Worm (Caenorhabditis elegans): ENCODE results near the gene srw-83.

srw-83 gene

DNA sequence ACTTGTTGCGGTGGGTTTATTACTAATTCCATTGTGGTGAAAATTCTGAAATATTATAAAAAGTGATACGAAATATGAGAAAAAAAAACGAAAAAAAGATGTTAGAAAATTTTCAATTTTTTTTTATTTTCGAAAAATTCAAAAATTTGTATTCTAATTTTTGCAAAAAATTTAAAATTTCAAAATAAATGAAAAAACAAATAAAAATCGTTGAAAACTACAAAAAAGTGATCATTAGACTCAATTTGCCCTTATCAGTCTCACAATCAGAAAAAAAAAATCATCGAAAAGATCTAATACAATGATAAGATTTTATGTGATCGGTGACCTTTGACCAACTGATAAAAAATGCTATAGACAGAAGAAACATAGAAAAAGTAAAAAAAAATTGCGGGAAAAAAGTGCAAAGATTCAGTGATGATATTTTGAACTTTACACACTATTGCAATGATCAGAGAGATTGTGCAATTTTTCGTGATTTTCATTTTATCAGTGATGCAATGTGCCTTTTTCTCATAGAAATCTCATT, 34.9 kb downstream of the srw-83 start, which contains the start of gene ZK228.3:
Gene ZK228.3, minus strand, starts transcription at position 51 of the 529 bp plus-strand sequence.
- TF ChIP-seq elt-2 (tag; optimal IDR thresholded peaks at IDR 0.05) (peak; percentile 92), ceh-34 (tag; optimal IDR thresholded peaks at IDR 0.05) (no peak)

DNA sequence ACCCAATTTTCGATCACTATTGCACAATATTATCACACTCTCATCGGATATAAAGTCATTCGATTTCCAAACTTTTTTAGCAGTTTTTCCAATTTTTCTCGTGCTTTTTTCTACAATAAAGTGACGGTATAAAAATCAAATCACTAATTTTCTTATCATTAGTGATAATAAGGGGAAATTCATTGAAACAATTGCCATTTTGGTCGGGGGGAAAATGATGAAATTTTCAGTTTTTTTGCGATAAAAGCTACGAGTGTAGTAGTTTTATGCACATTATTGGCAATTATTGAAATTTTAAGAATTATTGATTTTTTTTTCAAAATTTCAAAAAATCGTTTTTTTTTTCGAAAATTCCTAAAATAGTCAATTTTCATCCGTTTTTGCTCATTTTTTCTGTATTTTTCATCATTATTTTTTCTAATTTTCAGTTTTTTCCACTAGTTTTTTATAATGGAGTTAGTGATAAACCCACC, 36.0 kb downstream of the srw-83 start, which contains the start of gene ZK228.4:
Gene ZK228.4, plus strand, starts transcription at position 423 of the 473 bp plus-strand sequence.
- TF ChIP-seq ref-2 (tag; optimal IDR thresholded peaks at IDR 0.05) (no peak), elt-2 (tag; optimal IDR thresholded peaks at IDR 0.05) (peak; percentile 2)

DNA sequence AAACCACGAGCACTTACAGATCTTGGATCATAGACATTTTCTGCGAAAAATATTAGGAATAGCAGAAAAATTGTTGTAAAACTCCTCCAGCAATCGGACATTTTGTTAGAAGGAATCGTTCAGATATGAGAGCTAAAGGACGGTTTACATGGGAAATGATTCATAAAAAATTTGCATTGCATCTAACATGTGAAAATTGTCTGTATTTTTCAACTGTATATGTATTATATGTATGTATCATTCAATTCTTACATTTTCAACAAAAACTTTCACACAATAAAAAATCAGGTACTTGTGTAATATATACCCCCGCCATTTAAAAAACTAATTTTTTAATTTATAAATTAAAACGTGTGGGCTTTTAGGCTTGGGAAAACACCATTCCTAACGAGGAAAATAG, 41.7 kb downstream of the srw-83 start, which contains the start of gene ZK228.13:
Gene ZK228.13, minus strand, starts transcription at position 101 of the 400 bp plus-strand sequence.
- TF ChIP-seq ceh-14 (tag; optimal IDR thresholded peaks at IDR 0.05) (no peak), nhr-232 (tag; optimal IDR thresholded peaks at IDR 0.05) (no peak), ceh-48 (tag; optimal IDR thresholded peaks at IDR 0.05) (no peak), syd-9 (tag; optimal IDR thresholded peaks at IDR 0.05) (no peak), dmd-4 (tag; optimal IDR thresholded peaks at IDR 0.05; ENCODE audit: borderline replicate concordance) (no peak), ceh-45 (GFP tag; IDR thresholded peaks at IDR 0.05) (no peak), elt-4 (tag; optimal IDR thresholded peaks at IDR 0.05) (no peak), hlh-6 (tag; optimal IDR thresholded peaks at IDR 0.05) (no peak), fkh-10 (GFP tag; optimal IDR thresholded peaks at IDR 0.05) (no peak), ztf-16 (tag; optimal IDR thresholded peaks at IDR 0.05) (no peak), ceh-6 (GFP tag; optimal IDR thresholded peaks at IDR 0.05) (no peak), ceh-2 (tag; optimal IDR thresholded peaks at IDR 0.05) (no peak), tbx-2 (tag; optimal IDR thresholded peaks at IDR 0.05) (no peak), C38D4.7 (GFP tag; optimal IDR thresholded peaks at IDR 0.05) (no peak), ttx-3 (tag; optimal IDR thresholded peaks at IDR 0.05) (no peak)

ce11 chrV:18473415-18473814, 47.0 kb downstream of the srw-83 start, which contains the start of gene srh-182:
Gene srh-182 (minus strand): TSS chrV:18473515.
- no peak for TF ChIP-seq hlh-8 (tag; optimal IDR thresholded peaks at IDR 0.05)
- no peak for TF ChIP-seq sox-4 (tag; optimal IDR thresholded peaks at IDR 0.05)
- no peak for TF ChIP-seq unc-55 (GFP tag; optimal IDR thresholded peaks at IDR 0.05)
- TF ChIP-seq pat-9 (tag; optimal IDR thresholded peaks at IDR 0.05): no peak
- TF ChIP-seq ceh-18 (tag; optimal IDR thresholded peaks at IDR 0.05): no peak
- no peak for TF ChIP-seq syd-9 (tag; optimal IDR thresholded peaks at IDR 0.05)
- no peak for TF ChIP-seq ceh-9 (tag; optimal IDR thresholded peaks at IDR 0.05)
- TF ChIP-seq pqm-1 (tag; optimal IDR thresholded peaks at IDR 0.05): no peak
- no peak for TF ChIP-seq npax-4 (tag; optimal IDR thresholded peaks at IDR 0.05)
- no peak for TF ChIP-seq nfya-1 (tag; optimal IDR thresholded peaks at IDR 0.05)

- TF ChIP-seq dmd-4 (tag; optimal IDR thresholded peaks at IDR 0.05; ENCODE audit: borderline replicate concordance) (no peak), che-1 (tag; optimal IDR thresholded peaks at IDR 0.05) (no peak), F13H6.1 (tag; optimal IDR thresholded peaks at IDR 0.05) (no peak), ceh-18 (tag; optimal IDR thresholded peaks at IDR 0.05) (no peak), tbx-7 (tag; optimal IDR thresholded peaks at IDR 0.05) (no peak), ceh-14 (tag; optimal IDR thresholded peaks at IDR 0.05) (no peak), ref-2 (tag; optimal IDR thresholded peaks at IDR 0.05) (no peak), pag-3 (tag; optimal IDR thresholded peaks at IDR 0.05; ENCODE audit: borderline replicate concordance) (no peak), ceh-9 (tag; optimal IDR thresholded peaks at IDR 0.05) (no peak), tbx-2 (tag; optimal IDR thresholded peaks at IDR 0.05) (no peak), zip-5 (tag; optimal IDR thresholded peaks at IDR 0.05) (no peak), ceh-2 (tag; optimal IDR thresholded peaks at IDR 0.05) (no peak), hlh-15 (tag; optimal IDR thresholded peaks at IDR 0.05) (no peak), pax-1 (tag; optimal IDR thresholded peaks at IDR 0.05) (no peak), rnt-1 (tag; optimal IDR thresholded peaks at IDR 0.05) (no peak), ttx-3 (tag; optimal IDR thresholded peaks at IDR 0.05) (no peak), fax-1 (tag; optimal IDR thresholded peaks at IDR 0.05) (no peak), madf-2 (tag; optimal IDR thresholded peaks at IDR 0.05) (no peak)
Measured at ce11 chrV:18474223-18474622, 47.8 kb downstream of the srw-83 start, which contains the start of gene srh-181. Gene srh-181 (plus strand): TSS chrV:18474523.

Measured in whole organism, late embryonic.